Worm (Caenorhabditis elegans): ENCODE measurements around the gene C07E3.9.

- TF ChIP-seq him-1 (tag; optimal IDR thresholded peaks at IDR 0.05) (no peak), W03F9.2 (tag; optimal IDR thresholded peaks at IDR 0.05) (no peak), dao-5 (tag; optimal IDR thresholded peaks at IDR 0.05) (no peak)
Measured at ce11 chrII:10346075-10346474, 4.5 kb upstream of the C07E3.9 start, which contains the start of gene C07E3.10.
